Fruit fly (Drosophila melanogaster): ENCODE data around the gene CG1971.

- TF ChIP-seq CG8478 (optimal IDR thresholded peaks at IDR 0.05) (no peak), CTCF (optimal IDR thresholded peaks at IDR 0.05) (no peak)
These were observed 33.3 kb upstream of the CG1971 start, which contains the start of the genes betaGlu and sip3 for dm6 chr3R:31771790-31772576.
